Worm (Caenorhabditis elegans): Measurements from ENCODE around the gene irld-18.

Gene irld-18

ce11 chrIV:14578650-14579193 is 2.1 kb downstream of the irld-18 start, which contains the start of gene Y57G11B.8:
Gene Y57G11B.8, minus strand, starts transcription at chrIV:14578700.
- no peak for TF ChIP-seq nhr-76 (tag; optimal IDR thresholded peaks at IDR 0.05)
- TF ChIP-seq C16A3.4 (tag; optimal IDR thresholded peaks at IDR 0.05) = no peak
- no peak for TF ChIP-seq C34B4.2 (tag; optimal IDR thresholded peaks at IDR 0.05)

ce11 chrIV:14576471-14576870 is 4.4 kb downstream of the irld-18 start:
- TF ChIP-seq blmp-1 (tag; optimal IDR thresholded peaks at IDR 0.05) (peak; percentile 5), nhr-19 (GFP tag; conservative IDR thresholded peaks at IDR 0.05) (0 out of 2 replicates have a peak, but pooled peaks have one; percentile 26), elt-2 (tag; optimal IDR thresholded peaks at IDR 0.05) (peak; percentile 2), nhr-20 (tag; optimal IDR thresholded peaks at IDR 0.05) (peak; percentile 32), efl-1 (optimal IDR thresholded peaks at IDR 0.05) (no peak), efl-1 (GFP tag; optimal IDR thresholded peaks at IDR 0.05 in 1 of 2) (peak in 1 of 2 experiments; percentile 82), unc-98 (GFP tag; IDR thresholded peaks at IDR 0.05) (no peak), nhr-90 (tag; optimal IDR thresholded peaks at IDR 0.05; ENCODE audit: poor library complexity) (peak; percentile 42), C04F5.9 (tag; optimal IDR thresholded peaks at IDR 0.05) (no peak)

ce11 chrIV:14574282-14574869 is 6.5 kb downstream of the irld-18 start, which contains the start of the genes Y57G11B.3 and Y57G11B.5:
Gene Y57G11B.3, minus strand, starts transcription at chrIV:14574382.
Gene Y57G11B.5, plus strand, starts transcription at chrIV:14574819.
- TF ChIP-seq aly-2 (tag; optimal IDR thresholded peaks at IDR 0.05) (no peak), pag-3 (tag; optimal IDR thresholded peaks at IDR 0.05; ENCODE audit: borderline replicate concordance, insufficient read depth) (no peak), snpc-4 (tag; optimal IDR thresholded peaks at IDR 0.05) (no peak), unc-98 (GFP tag; IDR thresholded peaks at IDR 0.05) (no peak), alr-1 (tag; optimal IDR thresholded peaks at IDR 0.05; ENCODE audit: borderline replicate concordance) (no peak), swsn-7 (tag; optimal IDR thresholded peaks at IDR 0.05) (no peak), ets-5 (GFP tag; IDR thresholded peaks at IDR 0.05) (no peak)

ce11 chrIV:14573068-14573467 is 7.8 kb downstream of the irld-18 start:
- TF ChIP-seq unc-86 (tag; optimal IDR thresholded peaks at IDR 0.05) (no peak), dsc-1 (tag; optimal IDR thresholded peaks at IDR 0.05) (no peak), fkh-10 (GFP tag; optimal IDR thresholded peaks at IDR 0.05) (no peak), C16A3.4 (tag; optimal IDR thresholded peaks at IDR 0.05) (no peak), mep-1 (tag; optimal IDR thresholded peaks at IDR 0.05) (no peak), unc-30 (tag; optimal IDR thresholded peaks at IDR 0.05) (no peak), ceh-8 (GFP tag; optimal IDR thresholded peaks at IDR 0.05) (no peak), nhr-71 (tag; optimal IDR thresholded peaks at IDR 0.05) (no peak), sup-37 (GFP tag; optimal IDR thresholded peaks at IDR 0.05) (no peak)

- TF ChIP-seq blmp-1 (tag; optimal IDR thresholded peaks at IDR 0.05) (no peak), lsy-2 (tag; optimal IDR thresholded peaks at IDR 0.05) (no peak)
These were observed 8.2 kb downstream of the irld-18 start, which contains the start of gene glb-34 for ce11 chrIV:14572607-14573006. Gene glb-34, minus strand, starts transcription at chrIV:14572707.

ce11 chrIV:14571626-14572025 is 9.2 kb downstream of the irld-18 start:
- no peak for TF ChIP-seq pag-3 (tag; optimal IDR thresholded peaks at IDR 0.05; ENCODE audit: borderline replicate concordance, insufficient read depth)
- TF ChIP-seq grh-1 (GFP tag; IDR thresholded peaks at IDR 0.05) = no peak
- TF ChIP-seq mdl-1 (tag; optimal IDR thresholded peaks at IDR 0.05) = no peak
- no peak for TF ChIP-seq egl-13 (tag; optimal IDR thresholded peaks at IDR 0.05)
- no peak for TF ChIP-seq fkh-10 (GFP tag; optimal IDR thresholded peaks at IDR 0.05)
- no peak for TF ChIP-seq unc-30 (tag; optimal IDR thresholded peaks at IDR 0.05)
- no peak for TF ChIP-seq lir-3 (tag; optimal IDR thresholded peaks at IDR 0.05; ENCODE audit: poor library complexity)
- TF ChIP-seq zag-1 (tag; optimal IDR thresholded peaks at IDR 0.05) = no peak
- TF ChIP-seq fos-1 (tag; optimal IDR thresholded peaks at IDR 0.05) = no peak
- TF ChIP-seq aly-2 (tag; optimal IDR thresholded peaks at IDR 0.05) = no peak
- no peak for TF ChIP-seq snpc-4 (tag; optimal IDR thresholded peaks at IDR 0.05)
- TF ChIP-seq dsc-1 (tag; optimal IDR thresholded peaks at IDR 0.05) = no peak
- no peak for TF ChIP-seq unc-98 (GFP tag; IDR thresholded peaks at IDR 0.05)
